Worm (Caenorhabditis elegans): Measurements from ENCODE around the gene C50E3.9.

- TF ChIP-seq nfya-1 (tag; optimal IDR thresholded peaks at IDR 0.05; ENCODE audit: borderline replicate concordance, insufficient read depth), result no peak
- no peak for TF ChIP-seq sea-2 (GFP tag; IDR thresholded peaks at IDR 0.05)
- TF ChIP-seq snpc-4 (GFP tag; optimal IDR thresholded peaks at IDR 0.05), result no peak
- no peak for TF ChIP-seq snpc-4 (tag; optimal IDR thresholded peaks at IDR 0.05)
- TF ChIP-seq egl-44 (GFP tag; IDR thresholded peaks at IDR 0.05), result no peak
- no peak for TF ChIP-seq madf-10 (tag; optimal IDR thresholded peaks at IDR 0.05)
- TF ChIP-seq ztf-18 (tag; optimal IDR thresholded peaks at IDR 0.05), result no peak
- TF ChIP-seq ceh-100 (GFP tag; IDR thresholded peaks at IDR 0.05), result no peak
- TF ChIP-seq hrde-1 (tag; optimal IDR thresholded peaks at IDR 0.05; ENCODE audit: borderline replicate concordance), result no peak
Measured at ce11 chrV:7590454-7590853, 9.6 kb downstream of the C50E3.9 start, which contains the start of gene C50E3.6.

Data from whole organism, young adult.